Worm (Caenorhabditis elegans) whole organism, L4/young adult: ENCODE results near the gene ptp-4A2.
A peak's percentile ranks its signal among the peaks of the same experiment; 100 is the strongest.

Source experiments
- W03F9.2 ChIP-seq: fragments of 150-350 bp; optimal IDR thresholded peaks from 2 replicates; lab custom pipeline; 2014; ENCODE audit warnings: missing biosample characterization, missing genetic modification characterization
- dao-5 ChIP-seq: sonication (generic microtip); optimal IDR thresholded peaks from 2 replicates; lab custom pipeline; 2016; ENCODE audit warnings: missing genotype, missing genetic modification characterization, moderate library complexity, missing compliant biosample characterization
- him-1 ChIP-seq: sonication (generic microtip); optimal IDR thresholded peaks from 2 replicates; lab custom pipeline; 2016; ENCODE audit warnings: missing genotype, missing genetic modification reagents, missing genetic modification characterization, missing compliant biosample characterization

Gene ptp-4A2

DNA sequence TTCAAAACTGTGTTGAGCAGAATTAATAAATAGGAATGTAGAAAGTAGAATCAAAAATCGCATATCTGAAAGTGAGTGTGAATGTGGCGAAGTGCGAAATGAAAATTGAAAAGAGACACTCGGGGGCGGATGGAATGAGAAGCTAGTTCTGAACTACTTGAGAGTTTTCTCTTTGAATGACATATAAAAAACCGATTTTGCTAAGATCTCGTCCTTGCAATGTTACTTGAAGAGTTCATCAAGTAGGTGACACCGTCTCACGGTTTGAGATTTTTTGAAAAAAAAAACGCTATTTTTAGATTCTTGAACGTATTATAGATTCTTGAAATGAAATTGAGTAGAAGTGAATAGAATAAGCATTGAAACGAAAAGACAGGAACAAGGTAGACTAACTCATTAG, 23.2 kb upstream of the ptp-4A2 start, which contains the start of gene C16B8.2:
TSS of gene C16B8.2 (minus strand) at position 101 of the 400 bp plus-strand sequence.
- TF ChIP-seq W03F9.2 (tag; lab: Kevin White, UChicago) = no peak
- no peak for TF ChIP-seq him-1
- no peak for TF ChIP-seq dao-5

DNA sequence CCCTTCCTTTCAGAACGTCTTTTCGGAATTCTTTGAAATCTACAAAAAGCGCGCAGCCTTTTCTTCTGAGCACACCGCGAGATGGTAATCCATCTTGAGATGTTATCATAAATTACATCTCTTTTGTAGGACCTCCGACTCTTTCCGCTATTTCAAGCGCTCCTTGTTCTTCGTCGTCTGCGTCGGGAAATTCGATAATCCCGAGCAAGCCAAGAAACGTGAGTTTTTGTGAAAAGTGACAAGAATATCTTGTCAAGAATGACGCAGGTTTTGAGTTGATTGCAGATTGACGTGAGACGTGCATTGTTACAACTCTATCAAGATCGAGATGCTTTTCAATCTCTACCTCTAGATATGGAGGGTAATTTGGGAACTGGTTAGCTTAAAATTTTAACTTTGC, 17.2 kb upstream of the ptp-4A2 start:
- TF ChIP-seq dao-5 (no peak), W03F9.2 (tag; lab: Kevin White, UChicago) (no peak), him-1 (no peak)

DNA sequence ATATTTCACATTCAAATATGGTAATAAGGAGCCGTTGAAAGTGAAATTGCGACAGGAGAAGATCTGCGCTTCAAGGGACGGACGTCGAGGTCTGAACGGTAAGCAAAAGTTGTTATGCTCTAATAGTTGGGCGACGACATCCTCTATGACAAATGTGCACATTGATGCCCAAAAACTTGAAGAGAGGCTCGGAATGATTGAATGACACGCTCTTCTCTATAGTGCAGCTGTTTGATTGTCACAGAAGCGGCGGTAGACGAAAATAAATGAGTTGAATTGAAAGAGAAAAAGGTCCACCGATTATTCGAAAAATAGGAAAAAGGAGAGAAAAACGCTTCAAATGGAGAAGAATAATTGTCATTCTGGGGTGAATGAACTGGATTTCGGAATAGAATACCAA, 16.1 kb upstream of the ptp-4A2 start:
- TF ChIP-seq dao-5 (no peak), him-1 (no peak), W03F9.2 (tag; lab: Kevin White, UChicago) (no peak)

DNA sequence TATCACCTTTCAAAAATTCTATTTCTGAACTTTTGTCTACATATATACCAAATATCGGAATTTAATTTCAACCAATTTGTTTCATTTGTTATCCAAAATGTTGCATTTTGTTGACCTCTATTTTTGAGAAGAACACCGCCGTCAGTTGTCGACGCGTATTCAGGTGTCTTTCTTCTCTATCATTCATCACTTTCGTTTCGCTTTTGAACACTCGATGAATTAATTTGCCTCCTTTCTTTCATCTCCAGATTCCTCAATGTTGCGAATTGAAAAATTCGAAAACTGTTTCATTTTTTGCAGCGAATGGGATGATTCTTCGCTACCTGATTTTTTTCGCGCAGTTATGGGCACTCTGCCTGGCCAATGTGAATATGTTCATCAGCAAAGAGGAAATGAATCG, 15.1 kb upstream of the ptp-4A2 start, which contains the start of gene lin-18:
TSS of gene lin-18 (plus strand) at position 301 of the 400 bp plus-strand sequence.
- TF ChIP-seq dao-5 (no peak), him-1 (no peak), W03F9.2 (tag; lab: Kevin White, UChicago) (no peak)

DNA sequence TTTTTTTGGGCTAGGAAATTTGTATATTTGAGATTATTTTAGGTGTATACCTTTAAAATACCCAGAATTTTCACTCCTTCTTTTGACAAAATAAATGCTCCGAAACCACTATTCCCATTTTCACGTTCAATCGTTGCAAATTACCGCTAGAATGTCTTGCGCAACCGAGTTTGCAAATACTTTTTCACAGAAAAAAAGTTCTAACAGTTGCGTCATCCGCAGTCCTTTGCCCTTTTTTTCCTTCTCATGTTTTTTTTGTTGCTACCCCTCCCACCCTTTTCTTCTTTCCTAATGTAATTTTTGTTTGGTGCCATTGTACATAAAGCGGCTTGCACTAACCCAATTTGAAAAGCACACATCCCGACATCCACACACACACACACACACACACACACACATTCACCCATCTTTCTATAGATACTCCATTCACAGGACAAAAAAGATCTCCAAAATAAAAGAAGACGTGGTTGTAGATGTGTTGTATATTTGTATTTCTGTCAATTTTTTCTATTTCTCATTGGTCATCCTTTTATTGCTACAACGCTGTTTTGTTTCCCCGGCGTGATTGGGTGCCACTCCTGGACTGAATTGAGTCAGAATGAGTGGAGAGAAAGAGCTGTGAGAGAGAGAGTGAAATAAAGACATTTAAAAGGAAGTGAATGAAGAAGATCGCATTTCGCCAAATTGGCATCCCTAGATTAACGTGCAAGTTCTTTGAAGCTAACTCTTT, 14.5 kb upstream of the ptp-4A2 start:
- no peak for TF ChIP-seq him-1
- TF ChIP-seq dao-5 = no peak
- TF ChIP-seq W03F9.2 (tag; lab: Kevin White, UChicago) = no peak

DNA sequence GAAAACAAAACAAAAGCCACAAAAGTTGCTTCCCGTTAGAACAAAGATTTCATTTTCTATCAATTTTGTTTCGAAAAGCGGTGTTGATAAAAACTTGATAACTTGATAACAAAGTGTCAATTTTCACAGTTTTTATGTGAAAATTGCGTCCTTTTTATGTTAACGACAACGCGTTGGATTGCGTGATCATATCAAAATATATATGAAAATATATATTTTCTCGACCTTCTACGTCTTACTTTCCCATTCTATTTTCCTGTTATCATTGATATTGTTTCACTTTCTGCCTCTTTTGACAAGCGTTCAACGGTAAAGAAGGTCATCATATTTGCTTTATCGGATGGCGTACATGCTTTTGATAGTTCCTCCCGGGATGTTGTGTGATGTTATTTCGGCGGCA, 9.6 kb upstream of the ptp-4A2 start:
- TF ChIP-seq dao-5 (no peak), him-1 (no peak), W03F9.2 (tag; lab: Kevin White, UChicago) (no peak)

DNA sequence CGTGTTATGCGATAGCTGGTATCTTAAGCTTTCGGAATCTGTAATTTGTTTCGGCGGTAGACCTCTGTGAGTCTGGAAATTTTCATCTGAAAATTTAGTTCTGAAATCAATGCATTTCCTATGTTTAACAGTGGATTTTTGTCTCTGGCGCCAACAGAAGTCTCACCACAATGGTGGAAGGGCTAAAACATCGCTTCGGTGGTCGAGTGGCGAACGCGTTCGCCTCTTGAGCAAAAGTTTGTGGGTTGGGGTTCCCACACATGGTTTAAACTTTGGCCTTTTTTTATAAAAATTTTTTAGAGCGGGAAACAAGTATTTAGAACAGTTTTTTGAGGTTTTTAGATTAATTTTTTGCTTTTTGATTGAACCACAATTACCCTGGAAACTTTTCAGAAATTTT, 6.7 kb upstream of the ptp-4A2 start:
- no peak for TF ChIP-seq W03F9.2 (tag; lab: Kevin White, UChicago)
- no peak for TF ChIP-seq dao-5
- no peak for TF ChIP-seq him-1

DNA sequence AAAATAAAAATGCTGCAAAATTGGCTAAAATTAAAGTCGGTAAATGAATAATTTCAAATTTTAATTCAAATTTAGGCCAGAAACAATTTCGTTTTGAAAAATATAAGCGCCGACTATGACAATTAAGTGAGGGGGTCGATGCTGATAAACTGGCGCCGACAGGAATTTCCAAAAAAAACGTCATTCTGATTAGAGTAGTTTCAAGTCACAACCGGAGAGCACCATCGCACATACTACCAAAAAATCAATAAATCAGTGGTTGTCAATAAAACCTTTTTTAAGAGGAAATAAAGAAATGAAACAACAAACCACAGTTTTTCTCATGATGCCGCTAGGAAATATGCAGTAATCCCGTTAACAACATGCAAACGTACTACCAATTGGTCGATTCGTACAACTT, 5.9 kb upstream of the ptp-4A2 start:
- no peak for TF ChIP-seq W03F9.2 (tag; lab: Kevin White, UChicago)
- TF ChIP-seq dao-5 = no peak
- no peak for TF ChIP-seq him-1

DNA sequence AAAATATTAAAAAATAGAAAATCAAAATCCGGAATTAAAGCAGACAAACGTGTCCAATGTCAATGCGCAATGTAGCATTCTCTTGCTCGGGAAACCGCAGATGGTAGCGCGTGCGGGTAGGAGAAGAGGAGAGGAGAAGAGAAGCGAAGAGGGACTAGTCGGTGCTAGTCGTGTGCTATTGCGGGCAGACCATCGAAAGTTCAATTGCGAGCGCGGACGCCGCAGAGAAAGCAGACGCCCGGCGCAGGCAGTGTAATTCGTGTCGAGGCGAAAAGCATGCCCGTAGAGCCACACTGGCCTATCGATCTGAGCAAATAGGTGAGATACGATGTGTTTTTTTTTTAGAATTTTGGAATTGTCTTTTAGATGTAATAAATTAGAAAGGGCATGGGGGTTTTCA, 2.6 kb upstream of the ptp-4A2 start:
- TF ChIP-seq him-1 = peak; percentile 28
- no peak for TF ChIP-seq W03F9.2 (tag; lab: Kevin White, UChicago)
- TF ChIP-seq dao-5 = no peak

DNA sequence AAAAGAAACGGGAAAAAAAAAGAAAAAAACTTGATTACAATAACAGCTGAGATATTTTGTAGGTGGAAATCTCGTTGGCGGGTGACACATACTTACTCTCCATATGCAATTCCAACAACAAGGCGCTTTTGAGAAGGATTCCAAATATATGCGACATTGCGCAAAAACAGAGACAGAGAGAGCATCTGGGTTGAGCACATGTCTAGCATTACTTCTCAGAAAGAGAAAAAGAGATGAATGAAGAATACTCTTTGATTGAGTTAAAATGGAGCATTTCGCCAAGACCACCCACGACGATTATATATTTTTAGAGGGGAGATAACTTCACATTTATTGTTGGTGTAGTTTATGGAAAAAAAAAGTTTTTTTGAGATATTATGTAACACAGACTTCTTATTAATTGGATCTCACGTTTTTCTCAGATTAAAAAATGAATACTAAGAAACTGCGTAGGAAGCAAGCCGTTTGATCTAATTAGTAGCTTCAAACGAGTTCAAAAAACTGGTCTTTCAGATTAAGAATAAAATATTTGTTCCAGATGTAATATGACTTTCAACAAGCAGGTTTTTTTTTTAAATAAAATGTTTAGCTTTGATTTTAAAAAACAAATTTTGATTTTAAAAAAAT, 2.0 kb upstream of the ptp-4A2 start:
- TF ChIP-seq him-1 (no peak), dao-5 (no peak), W03F9.2 (tag; lab: Kevin White, UChicago) (no peak)

DNA sequence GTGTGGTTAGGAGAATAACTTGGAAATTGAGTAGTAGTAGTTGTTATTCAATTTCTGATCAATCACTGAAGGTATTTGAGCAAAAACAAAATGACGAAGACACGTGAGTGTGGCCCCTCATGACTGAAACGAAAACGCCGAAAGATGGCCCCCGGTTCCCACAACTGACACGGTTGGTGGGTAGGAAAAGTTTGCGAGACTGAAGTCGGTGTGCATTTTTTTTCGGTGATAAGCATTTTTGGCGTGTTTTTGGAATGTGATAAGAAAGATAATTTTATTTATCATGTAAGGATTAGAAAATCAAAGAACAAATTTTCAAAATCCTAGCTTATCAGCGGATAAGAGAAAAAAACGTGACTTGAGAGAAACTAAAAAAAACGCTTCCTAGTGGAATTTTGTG, 960 bp upstream of the ptp-4A2 start:
- no peak for TF ChIP-seq W03F9.2 (tag; lab: Kevin White, UChicago)
- TF ChIP-seq dao-5 = no peak
- no peak for TF ChIP-seq him-1

DNA sequence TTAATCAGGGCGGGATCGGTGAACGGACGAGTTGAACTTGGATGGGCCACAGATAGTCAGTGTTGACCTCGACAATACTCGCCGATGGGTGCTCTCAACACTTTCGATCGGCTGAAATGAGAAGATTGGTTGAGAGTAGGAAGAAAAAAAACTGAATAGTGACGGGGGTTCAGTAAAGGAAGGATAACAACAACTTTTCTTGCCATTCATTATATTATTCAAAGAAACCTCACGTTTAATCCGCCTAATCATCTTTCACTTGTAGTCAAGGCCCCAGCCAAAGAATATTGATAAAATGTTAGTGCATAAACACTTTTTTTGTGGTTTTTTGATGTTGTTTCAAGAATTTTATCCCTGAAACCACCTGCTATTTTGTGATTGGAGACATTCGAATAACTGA, 846 bp downstream of the ptp-4A2 start, which contains the start of gene T19D2.13:
TSS of gene T19D2.13 (minus strand) at position 101 of the 400 bp plus-strand sequence.
- TF ChIP-seq dao-5 (no peak), W03F9.2 (tag; lab: Kevin White, UChicago) (no peak), him-1 (no peak)

DNA sequence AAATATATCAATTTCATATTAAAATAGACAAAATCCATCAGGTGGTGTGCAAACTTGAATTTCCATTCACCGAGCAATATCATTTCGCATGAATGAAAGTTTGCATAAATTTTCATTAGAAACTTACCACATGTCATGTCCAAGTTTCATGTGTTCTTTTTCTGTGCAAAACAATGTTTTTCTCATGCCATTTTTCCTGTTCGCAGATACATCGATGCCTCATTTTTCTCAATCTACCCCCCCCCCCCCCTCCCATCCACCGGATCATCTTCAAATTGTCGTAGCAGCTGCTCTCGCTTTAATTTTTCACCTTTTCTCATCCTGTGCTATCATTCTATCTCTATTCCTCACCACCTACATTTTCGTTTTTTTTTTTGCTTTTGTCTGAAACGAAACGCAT, 4.2 kb downstream of the ptp-4A2 start, which contains the start of gene T19D2.3:
TSS of gene T19D2.3 (plus strand) at position 301 of the 400 bp plus-strand sequence.
- no peak for TF ChIP-seq dao-5
- no peak for TF ChIP-seq him-1
- no peak for TF ChIP-seq W03F9.2 (tag; lab: Kevin White, UChicago)

DNA sequence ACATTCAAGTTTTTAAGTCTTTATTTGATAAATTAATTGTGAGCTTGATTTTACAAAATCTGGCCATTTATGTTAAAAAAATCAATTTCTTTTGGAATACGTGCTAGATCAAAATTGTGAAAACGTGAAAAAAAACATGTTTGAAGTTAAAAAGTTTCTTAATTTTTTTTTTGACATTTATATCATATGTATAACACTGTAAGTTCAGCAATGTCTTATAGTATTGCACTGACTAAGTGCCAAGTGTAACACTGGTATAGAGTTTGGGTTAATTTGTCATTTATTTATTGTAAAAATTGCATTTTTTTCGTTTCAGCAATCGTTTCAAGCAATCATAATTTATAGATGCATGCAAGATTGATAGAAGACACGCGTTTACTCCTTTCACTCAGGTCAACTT, 5.2 kb downstream of the ptp-4A2 start:
- TF ChIP-seq dao-5 (no peak), him-1 (no peak), W03F9.2 (tag; lab: Kevin White, UChicago) (no peak)

DNA sequence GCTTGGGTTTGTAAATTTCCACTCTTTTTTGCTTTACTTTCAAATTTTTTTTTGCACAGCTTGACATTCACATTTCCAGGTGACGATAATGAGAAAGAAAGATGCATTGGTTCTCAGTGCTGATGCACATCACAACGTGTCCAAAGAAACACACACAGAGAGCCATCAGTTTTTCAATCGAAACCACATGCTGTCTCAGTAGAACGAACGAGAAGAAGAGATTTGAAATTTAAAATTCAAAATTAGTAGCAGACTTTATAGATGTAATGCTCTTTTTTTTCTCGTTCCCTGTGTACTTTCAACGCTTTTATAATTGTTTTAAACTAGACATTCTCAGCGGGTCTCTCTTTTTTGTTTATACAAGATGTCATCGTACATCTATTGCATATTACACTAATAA, 5.6 kb downstream of the ptp-4A2 start:
- no peak for TF ChIP-seq dao-5
- TF ChIP-seq him-1 = no peak
- TF ChIP-seq W03F9.2 (tag; lab: Kevin White, UChicago) = no peak
